Worm (Caenorhabditis elegans): ENCODE results near the gene F28G4.4.

The F28G4.4 gene

ce11 chrV:16277918-16278317 is 7.8 kb downstream of the F28G4.4 start, which contains the start of gene cyp-37B1:
Gene cyp-37B1 (plus strand): TSS chrV:16278116.
- TF ChIP-seq pqm-1 (tag; optimal IDR thresholded peaks at IDR 0.05) (peak; percentile 97), elt-2 (tag; optimal IDR thresholded peaks at IDR 0.05) (peak; percentile 93), daf-12 (tag; optimal IDR thresholded peaks at IDR 0.05) (no peak), pha-4 (tag; optimal IDR thresholded peaks at IDR 0.05) (peak; percentile 73), jun-1 (tag; optimal IDR thresholded peaks at IDR 0.05) (peak; percentile 10)

ce11 chrV:16275347-16275746 is 10.3 kb downstream of the F28G4.4 start, which contains the start of gene pacl-1:
Gene pacl-1 (minus strand): TSS chrV:16275447.
- TF ChIP-seq elt-1 (tag; optimal IDR thresholded peaks at IDR 0.05) (no peak), elt-2 (tag; optimal IDR thresholded peaks at IDR 0.05) (no peak), ceh-82 (tag; optimal IDR thresholded peaks at IDR 0.05) (no peak), unc-39 (tag; optimal IDR thresholded peaks at IDR 0.05) (no peak), nhr-11 (tag; optimal IDR thresholded peaks at IDR 0.05) (no peak)

- no peak for TF ChIP-seq nhr-11 (tag; optimal IDR thresholded peaks at IDR 0.05)
- no peak for TF ChIP-seq nhr-23 (tag; optimal IDR thresholded peaks at IDR 0.05)
- TF ChIP-seq pqm-1 (tag; optimal IDR thresholded peaks at IDR 0.05): no peak
- no peak for TF ChIP-seq nhr-76 (tag; optimal IDR thresholded peaks at IDR 0.05)
- TF ChIP-seq nhr-12 (tag; optimal IDR thresholded peaks at IDR 0.05): no peak
- TF ChIP-seq fkh-2 (tag; optimal IDR thresholded peaks at IDR 0.05): no peak
- no peak for TF ChIP-seq eor-1 (tag; optimal IDR thresholded peaks at IDR 0.05)
- TF ChIP-seq ceh-16 (tag; optimal IDR thresholded peaks at IDR 0.05): no peak
- no peak for TF ChIP-seq ztf-4 (tag; optimal IDR thresholded peaks at IDR 0.05)
- no peak for TF ChIP-seq ztf-11 (tag; optimal IDR thresholded peaks at IDR 0.05)
- TF ChIP-seq daf-12 (tag; optimal IDR thresholded peaks at IDR 0.05): no peak
- TF ChIP-seq nhr-25 (tag; optimal IDR thresholded peaks at IDR 0.05): no peak
- TF ChIP-seq fkh-10 (GFP tag; optimal IDR thresholded peaks at IDR 0.05): no peak
Measured at ce11 chrV:16271121-16271520, 14.6 kb downstream of the F28G4.4 start, which contains the start of gene T13F3.6. Gene T13F3.6 (minus strand): TSS chrV:16271221.

DNA sequence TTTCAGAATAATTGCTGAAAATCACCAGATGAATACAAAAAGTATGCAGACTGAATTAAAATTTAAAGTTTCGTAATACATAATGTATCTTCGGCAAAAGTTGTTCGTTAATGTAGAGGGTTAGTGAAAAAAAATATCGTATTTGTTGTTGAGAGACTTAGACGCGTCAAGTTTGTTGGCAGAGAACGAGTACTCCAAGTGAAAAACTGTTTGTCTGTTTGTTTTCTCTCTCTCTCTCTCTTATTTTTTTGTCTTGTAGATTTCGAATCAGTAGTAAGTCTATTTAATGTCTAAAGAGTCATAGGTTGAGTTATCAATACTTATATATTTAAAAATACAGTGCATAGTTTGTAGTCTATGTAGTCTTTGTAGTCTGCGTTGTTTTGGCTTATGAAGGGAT is 16.1 kb downstream of the F28G4.4 start, which contains the start of the genes fbxa-2 and T13F3.8:
TSS of gene fbxa-2 (minus strand) at position 101 of the 400 bp plus-strand sequence.
TSS of gene T13F3.8 (plus strand) at position 245 of the 400 bp plus-strand sequence.
- no peak for TF ChIP-seq hmg-11 (tag; optimal IDR thresholded peaks at IDR 0.05)
- TF ChIP-seq ceh-82 (tag; optimal IDR thresholded peaks at IDR 0.05): no peak
- TF ChIP-seq aly-2 (tag; optimal IDR thresholded peaks at IDR 0.05): no peak
- TF ChIP-seq pha-4 (tag; optimal IDR thresholded peaks at IDR 0.05): peak; percentile 38

- TF ChIP-seq aly-2 (tag; optimal IDR thresholded peaks at IDR 0.05) (no peak), nhr-25 (tag; optimal IDR thresholded peaks at IDR 0.05) (no peak), pha-4 (tag; optimal IDR thresholded peaks at IDR 0.05) (no peak), ztf-4 (tag; optimal IDR thresholded peaks at IDR 0.05) (no peak), lsy-12 (tag; optimal IDR thresholded peaks at IDR 0.05) (no peak), hmg-11 (tag; optimal IDR thresholded peaks at IDR 0.05) (no peak), skn-1 (tag; optimal IDR thresholded peaks at IDR 0.05) (no peak), nhr-237 (tag; optimal IDR thresholded peaks at IDR 0.05) (no peak), nhr-43 (tag; optimal IDR thresholded peaks at IDR 0.05; ENCODE audit: poor library complexity, severe bottlenecking) (no peak), R02D3.7 (tag; optimal IDR thresholded peaks at IDR 0.05) (no peak)
Measured at ce11 chrV:16266514-16266913, 19.2 kb downstream of the F28G4.4 start, which contains the start of gene T13F3.4. Gene T13F3.4 (minus strand): TSS chrV:16266614.

- TF ChIP-seq zag-1 (tag; optimal IDR thresholded peaks at IDR 0.05) (no peak), fkh-2 (tag; optimal IDR thresholded peaks at IDR 0.05) (no peak), pha-4 (tag; optimal IDR thresholded peaks at IDR 0.05) (no peak), nfya-1 (tag; optimal IDR thresholded peaks at IDR 0.05; ENCODE audit: insufficient read depth) (no peak)
Measured at ce11 chrV:16259684-16260083, 26.0 kb downstream of the F28G4.4 start, which contains the start of gene nhr-127. Gene nhr-127 (plus strand): TSS chrV:16259984.

ce11 chrV:16258142-16258541 is 27.6 kb downstream of the F28G4.4 start, which contains the start of gene nhr-218:
Gene nhr-218 (plus strand): TSS chrV:16258442.
- no peak for TF ChIP-seq lin-15B (tag; optimal IDR thresholded peaks at IDR 0.05)
- no peak for TF ChIP-seq snpc-4 (tag; optimal IDR thresholded peaks at IDR 0.05)
- TF ChIP-seq ztf-11 (tag; optimal IDR thresholded peaks at IDR 0.05): no peak
- no peak for TF ChIP-seq ceh-16 (tag; optimal IDR thresholded peaks at IDR 0.05)
- no peak for TF ChIP-seq nhr-43 (tag; optimal IDR thresholded peaks at IDR 0.05; ENCODE audit: poor library complexity, severe bottlenecking)
- TF ChIP-seq egl-5 (tag; optimal IDR thresholded peaks at IDR 0.05): no peak
- TF ChIP-seq zag-1 (tag; optimal IDR thresholded peaks at IDR 0.05): no peak
- no peak for TF ChIP-seq lin-39 (tag; optimal IDR thresholded peaks at IDR 0.05)
- no peak for TF ChIP-seq fos-1 (tag; optimal IDR thresholded peaks at IDR 0.05)
- TF ChIP-seq nhr-23 (tag; optimal IDR thresholded peaks at IDR 0.05): no peak
- no peak for TF ChIP-seq nhr-67 (tag; optimal IDR thresholded peaks at IDR 0.05)
- TF ChIP-seq elt-1 (tag; optimal IDR thresholded peaks at IDR 0.05): no peak
- no peak for TF ChIP-seq skn-1 (tag; optimal IDR thresholded peaks at IDR 0.05)
- TF ChIP-seq nhr-77 (tag; optimal IDR thresholded peaks at IDR 0.05): no peak
- no peak for TF ChIP-seq fkh-2 (tag; optimal IDR thresholded peaks at IDR 0.05)
- TF ChIP-seq ceh-9 (tag; optimal IDR thresholded peaks at IDR 0.05): no peak
- no peak for TF ChIP-seq nhr-25 (tag; optimal IDR thresholded peaks at IDR 0.05)
- no peak for TF ChIP-seq R02D3.7 (tag; optimal IDR thresholded peaks at IDR 0.05)
